Fruit fly (Drosophila melanogaster) Kc167 (cell line): ENCODE data around the gene RtcB.

Source experiments
- Myc ChIP-seq: fragments of >200 bp; optimal IDR thresholded peaks from 2 replicates; lab custom pipeline; 2017; ENCODE audit warnings: missing external identifiers
- psq ChIP-seq: fragments of >200 bp; optimal IDR thresholded peaks from 2 replicates; lab custom pipeline; 2017; ENCODE audit warnings: missing external identifiers

- TF ChIP-seq Myc (no peak), psq (lab: Kevin White, UChicago) (no peak)
Measured at dm6 chr2L:19469090-19469489, 38.6 kb downstream of the RtcB start.
